Worm (Caenorhabditis elegans): Measurements from ENCODE around the gene AC7.3.
A peak's percentile ranks its signal among the peaks of the same experiment; 100 is the strongest.
"Not testable (repeated sequence)": the region's sequence is repeated elsewhere in the genome, so short reads cannot be mapped to it uniquely, and the experiment has no call there.

The AC7.3 gene

DNA sequence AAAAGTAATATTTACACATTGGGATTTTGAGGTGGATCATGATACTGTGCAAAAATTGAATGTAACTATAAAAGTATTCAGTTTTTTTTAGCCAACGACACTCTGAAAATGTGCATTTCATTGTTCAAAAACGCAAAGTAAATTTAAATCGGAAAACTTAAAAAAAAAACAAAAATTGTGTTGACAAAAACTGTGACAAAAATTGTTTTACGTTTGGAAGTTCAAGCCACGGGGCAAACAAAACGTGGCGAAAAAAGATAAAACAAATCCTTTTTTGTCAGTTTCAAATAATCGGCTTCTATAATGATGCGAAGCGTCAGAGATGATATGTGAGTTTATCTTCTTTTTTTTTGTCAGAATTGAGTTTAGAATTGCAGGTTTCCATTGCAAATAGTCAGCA is at the start of gene AC7.3:
TSS of gene AC7.3 (plus strand) at position 301 of the 400 bp plus-strand sequence.
- TF ChIP-seq mes-2 (tag; optimal IDR thresholded peaks at IDR 0.05; ENCODE audit: poor library complexity, severe bottlenecking) (no peak), F10B5.3 (tag; optimal IDR thresholded peaks at IDR 0.05) (no peak), nhr-42 (GFP tag; IDR thresholded peaks at IDR 0.05) (no peak), ama-1 (optimal IDR thresholded peaks at IDR 0.05) (no peak), Y48G9A.11 (GFP tag; IDR thresholded peaks at IDR 0.05) (no peak), egl-27 (tag; optimal IDR thresholded peaks at IDR 0.05) (no peak), attf-4 (tag; optimal IDR thresholded peaks at IDR 0.05) (no peak), mxl-3 (GFP tag; optimal IDR thresholded peaks at IDR 0.05) (no peak), sdz-12 (GFP tag; optimal IDR thresholded peaks at IDR 0.05) (no peak), dmd-8 (GFP tag; IDR thresholded peaks at IDR 0.05) (no peak), ceh-32 (tag; optimal IDR thresholded peaks at IDR 0.05; ENCODE audit: poor library complexity) (no peak), mdl-1 (tag; optimal IDR thresholded peaks at IDR 0.05) (no peak)

DNA sequence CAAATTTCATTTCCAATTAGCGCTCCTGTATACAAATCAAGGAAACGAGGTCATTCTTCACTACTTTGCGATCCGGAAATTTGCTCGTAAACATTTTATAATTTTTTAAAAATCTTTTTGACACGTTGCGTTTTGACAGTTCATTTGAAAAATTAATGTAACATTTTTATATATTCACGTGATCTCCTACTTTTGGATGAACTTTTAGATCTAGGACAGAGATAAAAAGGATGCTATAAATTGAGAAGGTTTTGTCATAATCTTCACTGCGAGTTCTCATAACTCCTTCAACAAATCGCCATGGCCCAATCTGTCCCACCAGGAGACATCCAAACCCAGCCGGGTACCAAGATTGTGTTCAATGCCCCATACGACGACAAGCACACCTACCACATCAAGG is 49.4 kb upstream of the AC7.3 start, which contains the start of gene msp-57:
TSS of gene msp-57 (plus strand) at position 301 of the 400 bp plus-strand sequence.
- TF ChIP-seq snpc-4 (tag; optimal IDR thresholded peaks at IDR 0.05); hif-1 (tag; optimal IDR thresholded peaks at IDR 0.05); duxl-1 (tag; optimal IDR thresholded peaks at IDR 0.05; ENCODE audit: poor library complexity): not testable (repeated sequence)

DNA sequence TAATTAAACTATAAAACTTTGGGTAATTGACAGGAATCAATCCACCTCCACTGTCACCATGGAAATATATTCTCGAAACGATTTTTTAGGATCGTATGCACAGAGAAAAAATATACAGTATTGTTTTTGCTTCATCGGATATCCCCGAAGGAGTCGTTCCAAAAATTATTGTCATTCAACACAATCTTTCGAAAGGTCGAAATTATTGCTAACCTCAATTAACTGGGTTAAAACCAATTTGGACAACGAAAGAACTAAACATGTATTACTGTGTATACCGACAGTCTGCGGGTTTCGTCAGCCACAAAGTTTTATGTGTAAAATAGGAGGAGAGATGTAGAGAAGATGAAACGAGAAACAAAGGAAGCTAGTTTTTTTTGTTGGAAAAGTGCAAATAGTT is 48.3 kb upstream of the AC7.3 start:
- TF ChIP-seq nhr-48 (tag; optimal IDR thresholded peaks at IDR 0.05): no peak
- TF ChIP-seq nhr-25 (tag; optimal IDR thresholded peaks at IDR 0.05; ENCODE audit: borderline replicate concordance, insufficient read depth): no peak
- peak; percentile 97 for TF ChIP-seq snpc-1.2 (GFP tag; IDR thresholded peaks at IDR 0.05)
- no peak for TF ChIP-seq pqm-1 (tag; optimal IDR thresholded peaks at IDR 0.05)
- TF ChIP-seq ceh-28 (tag; optimal IDR thresholded peaks at IDR 0.05): no peak
- no peak for TF ChIP-seq nhr-41 (GFP tag; IDR thresholded peaks at IDR 0.05)
- peak; percentile 25 for TF ChIP-seq dve-1 (tag; optimal IDR thresholded peaks at IDR 0.05; ENCODE audit: insufficient read depth)
- peak; percentile 29 for TF ChIP-seq unc-130 (GFP tag; optimal IDR thresholded peaks at IDR 0.05)
- no peak for TF ChIP-seq madf-9 (GFP tag; conservative IDR thresholded peaks at IDR 0.05)
- TF ChIP-seq egl-27 (tag; optimal IDR thresholded peaks at IDR 0.05): no peak
- no peak for TF ChIP-seq mxl-2 (GFP tag; conservative IDR thresholded peaks at IDR 0.05)
- TF ChIP-seq F10B5.3 (tag; optimal IDR thresholded peaks at IDR 0.05): no peak
- no peak for TF ChIP-seq aly-2 (tag; optimal IDR thresholded peaks at IDR 0.05)
- no peak for TF ChIP-seq nhr-111 (GFP tag; optimal IDR thresholded peaks at IDR 0.05)
- TF ChIP-seq unc-62 (GFP tag; optimal IDR thresholded peaks at IDR 0.05 in 1 of 2): no peak
- TF ChIP-seq unc-62 (tag; optimal IDR thresholded peaks at IDR 0.05): no peak
- TF ChIP-seq sdz-12 (GFP tag; optimal IDR thresholded peaks at IDR 0.05): no peak
- TF ChIP-seq hif-1 (tag; optimal IDR thresholded peaks at IDR 0.05): no peak
- no peak for TF ChIP-seq ceh-32 (tag; optimal IDR thresholded peaks at IDR 0.05; ENCODE audit: poor library complexity)
- no peak for TF ChIP-seq daf-12 (tag; optimal IDR thresholded peaks at IDR 0.05)
- 0 out of 2 replicates have a peak, but pooled peaks have one; percentile 16 for TF ChIP-seq Y48G9A.11 (GFP tag; IDR thresholded peaks at IDR 0.05)
- TF ChIP-seq F26F4.8 (GFP tag; conservative IDR thresholded peaks at IDR 0.05): no peak
- TF ChIP-seq lin-38 (GFP tag; IDR thresholded peaks at IDR 0.05): peak; percentile 36; the same call in 1 of the 2 replicates
- TF ChIP-seq set-16 (GFP tag; IDR thresholded peaks at IDR 0.05): no peak
- TF ChIP-seq php-3 (GFP tag; IDR thresholded peaks at IDR 0.05): no peak
- no peak for TF ChIP-seq T20F7.1 (GFP tag; optimal IDR thresholded peaks at IDR 0.05)
- no peak for TF ChIP-seq zip-11 (GFP tag; IDR thresholded peaks at IDR 0.05)
- TF ChIP-seq pha-4 (GFP tag; IDR thresholded peaks at IDR 0.05): no peak
- no peak for TF ChIP-seq pha-4 (tag; optimal IDR thresholded peaks at IDR 0.05)
- TF ChIP-seq jun-1 (tag; optimal IDR thresholded peaks at IDR 0.05): no peak
- TF ChIP-seq daf-19 (GFP tag; conservative IDR thresholded peaks at IDR 0.05): no peak
- no peak for TF ChIP-seq F37D6.2 (tag; optimal IDR thresholded peaks at IDR 0.05)
- TF ChIP-seq mes-2 (tag; optimal IDR thresholded peaks at IDR 0.05; ENCODE audit: poor library complexity, severe bottlenecking): peak; percentile 43
- no peak for TF ChIP-seq dmd-6 (GFP tag; IDR thresholded peaks at IDR 0.05)
- TF ChIP-seq zfp-3 (GFP tag; conservative IDR thresholded peaks at IDR 0.05): no peak
- no peak for TF ChIP-seq nhr-10 (tag; optimal IDR thresholded peaks at IDR 0.05)
- TF ChIP-seq lin-29 (GFP tag; IDR thresholded peaks at IDR 0.05): no peak
- no peak for TF ChIP-seq cey-2 (tag; optimal IDR thresholded peaks at IDR 0.05; ENCODE audit: borderline replicate concordance, insufficient read depth)
